Worm (Caenorhabditis elegans) whole organism, early embryonic: ENCODE measurements around the gene arf-5.

Experiments used
- B0310.2 ChIP-seq: sonication (generic microtip); optimal IDR thresholded peaks from 2 replicates; lab custom pipeline; 2016; ENCODE audit warnings: mild to moderate bottlenecking, missing genetic modification characterization, missing compliant biosample characterization
- F13C5.2 ChIP-seq: sonication (generic microtip); optimal IDR thresholded peaks from 2 replicates; lab custom pipeline; 2017; ENCODE audit warnings: mild to moderate bottlenecking, missing genetic modification characterization, inconsistent platforms, missing compliant biosample characterization
- aly-1 ChIP-seq: sonication (generic microtip); optimal IDR thresholded peaks from 2 replicates; lab custom pipeline; 2016; ENCODE audit warnings: missing genetic modification characterization, missing compliant biosample characterization
- ama-1 ChIP-seq: fragments of 150-350 bp; optimal IDR thresholded peaks from 2 replicates; lab custom pipeline; 2014
- ceh-13 ChIP-seq: fragments of 200-800 bp; sonication (Bioruptor generic); optimal IDR thresholded peaks from 2 replicates; lab custom pipeline; 2018; ENCODE audit warnings: mild to moderate bottlenecking, missing genetic modification characterization, missing compliant biosample characterization
- ceh-36 ChIP-seq: sonication (generic microtip); optimal IDR thresholded peaks from 2 replicates; lab custom pipeline; 2016; ENCODE audit warnings: missing genetic modification characterization, inconsistent platforms, missing compliant biosample characterization
- ets-7 ChIP-seq: sonication (generic microtip); optimal IDR thresholded peaks from 2 replicates; lab custom pipeline; 2016; ENCODE audit warnings: missing genotype, missing genetic modification characterization, missing compliant biosample characterization
- flt-1 ChIP-seq: fragments of 200-800 bp; sonication (Bioruptor generic); IDR thresholded peaks from 2 replicates; pipeline ENCODE4 v1.3.6; 2022; ENCODE audit warnings: missing genetic modification characterization, missing compliant biosample characterization
- hmbx-1 ChIP-seq: sonication (generic microtip); optimal IDR thresholded peaks from 2 replicates; lab custom pipeline; 2016; ENCODE audit warnings: mild to moderate bottlenecking, missing genetic modification characterization, missing compliant biosample characterization
- hmg-4 ChIP-seq: fragments of 200-800 bp; sonication (Bioruptor generic); optimal IDR thresholded peaks from 2 replicates; lab custom pipeline; 2018; ENCODE audit warnings: mild to moderate bottlenecking, missing genetic modification characterization, missing compliant biosample characterization
- hnd-1 ChIP-seq: sonication (generic microtip); optimal IDR thresholded peaks from 2 replicates; lab custom pipeline; 2016; ENCODE audit warnings: missing genetic modification characterization, missing compliant biosample characterization
- pes-1 ChIP-seq: fragments of 200-800 bp; sonication (Bioruptor generic); IDR thresholded peaks from 2 replicates; pipeline ENCODE4 v1.3.6; 2022; ENCODE audit warnings: missing genetic modification reagents, missing genetic modification characterization, missing compliant biosample characterization
- scrt-1 ChIP-seq: fragments of 200-800 bp; sonication (Bioruptor generic); IDR thresholded peaks from 2 replicates; pipeline ENCODE4 v1.3.6; 2022; ENCODE audit warnings: missing genetic modification characterization, missing compliant biosample characterization
- sea-1 ChIP-seq: fragments of 200-800 bp; sonication (Bioruptor generic); conservative IDR thresholded peaks from 2 replicates; pipeline ENCODE4 v1.3.6; 2022; ENCODE audit warnings: missing genetic modification characterization, missing compliant biosample characterization
- tbx-11 ChIP-seq: fragments of 200-800 bp; sonication (Bioruptor generic); IDR thresholded peaks from 2 replicates; pipeline ENCODE4 v1.3.6; 2022; ENCODE audit warnings: missing genetic modification characterization, missing compliant biosample characterization
- tbx-37 ChIP-seq: fragments of 200-800 bp; sonication (Bioruptor generic); conservative IDR thresholded peaks from 2 replicates; pipeline ENCODE4 v1.3.6; 2022; ENCODE audit warnings: missing genetic modification reagents, missing genetic modification characterization, missing compliant biosample characterization
- tra-4 ChIP-seq: sonication (generic microtip); optimal IDR thresholded peaks from 2 replicates; lab custom pipeline; 2017; ENCODE audit warnings: missing genetic modification characterization, missing compliant biosample characterization

arf-5 gene

ce11 chrIV:7982024-7982576 lies at the start of gene arf-5:
Gene arf-5 (plus strand): TSS chrIV:7982526.
- no peak for TF ChIP-seq ets-7 (tag; lab: Kevin White, UChicago)
- no peak for TF ChIP-seq ceh-36 (tag; lab: Kevin White, UChicago)
- no peak for TF ChIP-seq hnd-1 (tag; lab: Kevin White, UChicago)
- no peak for TF ChIP-seq hmg-4 (GFP tag; lab: Kevin White, UChicago)
- no peak for TF ChIP-seq ama-1 (lab: Kevin White, UChicago)
- no peak for TF ChIP-seq aly-1
- no peak for TF ChIP-seq F13C5.2 (tag; lab: Kevin White, UChicago)
- no peak for TF ChIP-seq sea-1 (GFP tag; lab: Robert Waterston, UW)
- no peak for TF ChIP-seq tra-4 (tag; lab: Kevin White, UChicago)
- no peak for TF ChIP-seq scrt-1
- no peak for TF ChIP-seq hmbx-1
- no peak for TF ChIP-seq tbx-37 (GFP tag; lab: Robert Waterston, UW)
- TF ChIP-seq tbx-11 (GFP tag; lab: Robert Waterston, UW): no peak
- no peak for TF ChIP-seq flt-1 (GFP tag; lab: Robert Waterston, UW)
- no peak for TF ChIP-seq B0310.2
- TF ChIP-seq pes-1 (GFP tag; lab: Robert Waterston, UW): no peak

- TF ChIP-seq tbx-11 (GFP tag; lab: Robert Waterston, UW): no peak
Measured at ce11 chrIV:7933733-7934132, 48.6 kb upstream of the arf-5 start, which contains the start of gene bbs-2. Gene bbs-2 (plus strand): TSS chrIV:7934033.

- TF ChIP-seq F13C5.2 (tag; lab: Kevin White, UChicago): no peak
- no peak for TF ChIP-seq ceh-36 (tag; lab: Kevin White, UChicago)
- no peak for TF ChIP-seq ceh-13
- TF ChIP-seq ets-7 (tag; lab: Kevin White, UChicago): no peak
- no peak for TF ChIP-seq hnd-1 (tag; lab: Kevin White, UChicago)
- TF ChIP-seq tbx-37 (GFP tag; lab: Robert Waterston, UW): no peak
- no peak for TF ChIP-seq tra-4 (tag; lab: Kevin White, UChicago)
- TF ChIP-seq sea-1 (GFP tag; lab: Robert Waterston, UW): no peak
- TF ChIP-seq ama-1 (lab: Kevin White, UChicago): no peak
Measured at ce11 chrIV:7938834-7939233, 43.5 kb upstream of the arf-5 start, which contains the start of gene F20D12.7. Gene F20D12.7 (minus strand): TSS chrIV:7938934.

- TF ChIP-seq flt-1 (GFP tag; lab: Robert Waterston, UW): no peak
- TF ChIP-seq tbx-37 (GFP tag; lab: Robert Waterston, UW): no peak
- no peak for TF ChIP-seq hmbx-1
- TF ChIP-seq hnd-1 (tag; lab: Kevin White, UChicago): no peak
- no peak for TF ChIP-seq sea-1 (GFP tag; lab: Robert Waterston, UW)
- TF ChIP-seq B0310.2: no peak
- TF ChIP-seq pes-1 (GFP tag; lab: Robert Waterston, UW): no peak
- TF ChIP-seq hmg-4 (GFP tag; lab: Kevin White, UChicago): no peak
- TF ChIP-seq tbx-11 (GFP tag; lab: Robert Waterston, UW): no peak
- no peak for TF ChIP-seq F13C5.2 (tag; lab: Kevin White, UChicago)
- TF ChIP-seq aly-1: no peak
- no peak for TF ChIP-seq ceh-13
- TF ChIP-seq ceh-36 (tag; lab: Kevin White, UChicago): no peak
- no peak for TF ChIP-seq tra-4 (tag; lab: Kevin White, UChicago)
- no peak for TF ChIP-seq ama-1 (lab: Kevin White, UChicago)
- TF ChIP-seq scrt-1: no peak
- no peak for TF ChIP-seq ets-7 (tag; lab: Kevin White, UChicago)
Measured at ce11 chrIV:7940919-7941318, 41.4 kb upstream of the arf-5 start, which contains the start of gene exc-9. Gene exc-9 (minus strand): TSS chrIV:7941019.

- TF ChIP-seq ama-1 (lab: Kevin White, UChicago) (no peak), pes-1 (GFP tag; lab: Robert Waterston, UW) (no peak), ceh-13 (no peak), ceh-36 (tag; lab: Kevin White, UChicago) (no peak), sea-1 (GFP tag; lab: Robert Waterston, UW) (no peak), flt-1 (GFP tag; lab: Robert Waterston, UW) (no peak), tra-4 (tag; lab: Kevin White, UChicago) (no peak), scrt-1 (no peak), tbx-11 (GFP tag; lab: Robert Waterston, UW) (no peak), hmg-4 (GFP tag; lab: Kevin White, UChicago) (no peak), F13C5.2 (tag; lab: Kevin White, UChicago) (no peak), tbx-37 (GFP tag; lab: Robert Waterston, UW) (no peak), aly-1 (no peak), hnd-1 (tag; lab: Kevin White, UChicago) (no peak), B0310.2 (no peak), hmbx-1 (no peak), ets-7 (tag; lab: Kevin White, UChicago) (no peak)
Measured at ce11 chrIV:7943272-7943671, 39.1 kb upstream of the arf-5 start.

ce11 chrIV:7946457-7946856 lies 35.9 kb upstream of the arf-5 start, which contains the start of gene czw-1:
Gene czw-1 (minus strand): TSS chrIV:7946825.
- TF ChIP-seq ama-1 (lab: Kevin White, UChicago): no peak
- TF ChIP-seq pes-1 (GFP tag; lab: Robert Waterston, UW): no peak
- no peak for TF ChIP-seq tbx-11 (GFP tag; lab: Robert Waterston, UW)

- TF ChIP-seq flt-1 (GFP tag; lab: Robert Waterston, UW) (peak; percentile 30; the same call in 1 of the 2 replicates), F13C5.2 (tag; lab: Kevin White, UChicago) (peak; percentile 44), hmg-4 (GFP tag; lab: Kevin White, UChicago) (peak; percentile 40), sea-1 (GFP tag; lab: Robert Waterston, UW) (0 out of 2 replicates have a peak, but pooled peaks have one; percentile 37), pes-1 (GFP tag; lab: Robert Waterston, UW) (peak; percentile 77), tbx-37 (GFP tag; lab: Robert Waterston, UW) (peak; percentile 54; the same call in 1 of the 2 replicates), tbx-11 (GFP tag; lab: Robert Waterston, UW) (peak; percentile 50; the same call in 1 of the 2 replicates), scrt-1 (0 out of 2 replicates have a peak, but pooled peaks have one; percentile 57)
Measured at ce11 chrIV:7946899-7947499, 35.3 kb upstream of the arf-5 start, which contains the start of gene F20D12.12. Gene F20D12.12 (plus strand): TSS chrIV:7947440.
